Fruit fly (Drosophila melanogaster) Kc167 (cell line): ENCODE results near the gene Hakai.

Source experiments
- Sin3A ChIP-seq: fragments of >200 bp; optimal IDR thresholded peaks from 2 replicates; lab custom pipeline; 2018; ENCODE audit warnings: missing external identifiers
- h ChIP-seq: fragments of >200 bp; optimal IDR thresholded peaks from 3 replicates; lab custom pipeline; 2018; ENCODE audit warnings: missing external identifiers
- insv ChIP-seq: fragments of >200 bp; optimal IDR thresholded peaks from 3 replicates; lab custom pipeline; 2018; ENCODE audit warnings: missing external identifiers
- psq ChIP-seq: fragments of >200 bp; optimal IDR thresholded peaks from 2 replicates; lab custom pipeline; 2017; ENCODE audit warnings: missing external identifiers

DNA sequence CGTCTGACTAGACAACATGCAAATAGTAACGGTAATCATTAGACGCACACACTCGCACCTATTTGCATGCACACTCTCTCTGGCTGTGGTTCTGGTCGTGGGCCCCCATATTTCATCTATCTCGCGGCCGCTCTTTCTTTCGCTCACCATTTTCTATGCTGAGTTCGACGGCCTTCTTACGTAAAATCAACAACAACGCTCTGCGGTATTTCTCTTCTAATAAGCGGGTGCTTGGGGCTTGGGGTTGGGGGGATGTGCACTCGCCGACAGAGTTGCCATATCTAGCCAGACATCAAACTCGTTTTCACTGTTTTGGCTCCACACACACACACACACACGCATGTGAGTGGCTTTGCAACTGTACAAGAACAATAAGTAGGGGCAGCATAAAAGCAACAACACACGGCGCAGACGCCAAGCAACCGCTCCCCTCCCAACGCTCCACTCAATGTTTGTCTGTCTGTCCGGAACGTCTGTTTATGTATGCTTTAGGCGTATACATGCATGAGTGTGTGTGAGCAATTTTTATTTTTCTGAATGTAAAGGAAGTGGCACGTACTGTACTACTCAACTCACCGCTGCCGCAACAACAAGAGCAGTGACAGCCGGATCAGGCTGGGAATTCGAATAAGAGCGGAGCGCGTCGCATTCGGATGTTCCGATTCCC is 7.2 kb downstream of the Hakai start:
- TF ChIP-seq psq (lab: Kevin White, UChicago) (no peak), insv (lab: Kevin White, UChicago) (no peak), h (lab: Kevin White, UChicago) (no peak), Sin3A (lab: Kevin White, UChicago) (no peak)
